Worm (Caenorhabditis elegans): ENCODE results near the gene nlp-51.

DNA sequence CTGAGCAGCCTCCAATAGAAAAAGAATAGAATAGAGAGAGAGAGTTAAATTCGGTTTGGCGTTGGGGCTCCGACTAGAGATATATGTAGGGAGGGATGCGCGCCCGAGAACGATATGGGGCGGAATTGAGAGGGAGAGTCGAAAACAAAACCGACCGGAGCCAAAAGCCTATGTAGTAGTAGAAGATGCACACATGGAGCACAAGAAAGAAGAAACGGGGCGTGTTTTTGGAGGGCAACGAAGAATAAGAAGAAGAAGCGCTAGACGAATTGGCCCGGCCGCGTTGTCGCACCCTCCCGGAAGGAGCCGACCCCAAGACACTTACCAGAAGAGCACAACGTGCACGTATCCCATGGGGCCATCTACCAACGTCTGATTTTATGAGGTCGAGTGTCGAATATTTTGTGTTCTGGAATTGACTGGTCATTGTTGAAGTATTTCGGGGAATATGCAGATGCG is 9.6 kb upstream of the nlp-51 start, which contains the start of gene tag-180:
- TF ChIP-seq nhr-129 (tag; optimal IDR thresholded peaks at IDR 0.05) (no peak), nhr-237 (tag; optimal IDR thresholded peaks at IDR 0.05) (no peak), unc-55 (GFP tag; optimal IDR thresholded peaks at IDR 0.05) (no peak), ztf-4 (tag; optimal IDR thresholded peaks at IDR 0.05) (no peak)

Data from whole organism, L2 larva.